Fruit fly (Drosophila melanogaster) ovary, adult (tissue): ENCODE data around the gene slam.

Experiments
- CG17801 ChIP-seq: fragments of 200-800 bp; optimal IDR thresholded peaks from 2 replicates; lab custom pipeline; 2019; ENCODE audit warnings: missing biosample characterization, mild to moderate bottlenecking, missing genetic modification characterization, moderate library complexity; ENCODE audit not compliant: partially characterized antibody

Gene slam

DNA sequence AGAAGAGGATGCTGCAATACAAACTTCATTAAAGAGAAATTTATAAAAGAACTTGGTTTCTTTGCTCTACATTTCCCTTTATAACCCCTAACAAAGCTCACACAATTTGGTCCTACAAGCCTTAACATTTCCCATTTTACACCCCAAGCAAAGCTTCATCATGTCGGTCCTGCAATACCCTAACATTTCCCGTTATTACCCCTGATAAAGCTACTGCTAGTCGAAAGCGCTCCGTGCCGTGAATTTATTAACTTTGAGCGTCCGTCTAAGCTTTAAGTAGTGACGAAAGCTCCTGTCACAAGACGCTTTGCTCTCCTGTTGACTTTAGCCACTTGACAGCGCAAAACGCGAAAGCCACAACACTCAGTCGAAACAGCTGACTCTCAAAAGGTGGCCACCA is 39.8 kb downstream of the slam start, which contains the start of gene CG13982:
Gene CG13982, plus strand, starts transcription at position 363 of the 400 bp plus-strand sequence.
- TF ChIP-seq CG17801 (GFP tag; lab: Kevin White, UChicago): no peak

DNA sequence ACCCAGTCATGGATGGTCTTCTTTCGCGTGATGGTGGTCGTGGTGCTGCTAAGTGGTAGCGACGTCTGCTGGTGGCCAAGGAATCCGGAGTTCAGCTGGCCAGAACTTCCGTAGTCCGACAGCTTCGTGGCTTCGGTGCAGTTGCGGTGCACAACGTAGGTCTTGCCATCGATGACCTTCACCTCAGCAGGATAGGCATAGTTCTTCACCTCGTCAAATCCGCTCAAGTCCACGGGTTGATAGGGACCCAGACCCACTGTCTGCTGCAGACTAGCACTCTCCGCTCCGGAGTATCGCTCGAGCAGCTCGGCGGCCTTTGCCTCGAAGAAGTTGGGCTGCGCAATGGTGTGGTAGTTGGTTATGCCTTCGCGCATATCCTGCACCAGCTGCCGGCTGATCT is 49.3 kb downstream of the slam start:
- TF ChIP-seq CG17801 (GFP tag; lab: Kevin White, UChicago): no peak

DNA sequence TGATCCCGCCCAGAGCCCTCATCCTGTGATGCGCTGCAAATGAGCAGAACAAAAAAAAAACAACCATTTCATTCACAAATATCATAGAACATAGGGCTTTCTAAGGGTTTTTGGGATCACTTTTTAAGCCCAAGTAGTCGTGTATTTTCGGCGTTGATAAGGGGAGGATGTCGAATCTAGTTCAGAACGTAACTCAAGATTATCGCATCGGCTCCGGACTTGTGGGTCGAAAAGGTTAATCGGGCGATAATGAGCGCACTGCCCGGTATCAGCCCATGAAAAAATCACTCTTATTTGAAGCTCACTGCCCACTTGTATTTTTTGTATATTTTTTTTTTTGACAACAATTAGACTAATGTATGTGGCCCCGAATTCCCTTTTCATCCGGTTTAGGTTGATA is 50.3 kb downstream of the slam start:
- no peak for TF ChIP-seq CG17801 (GFP tag; lab: Kevin White, UChicago)

DNA sequence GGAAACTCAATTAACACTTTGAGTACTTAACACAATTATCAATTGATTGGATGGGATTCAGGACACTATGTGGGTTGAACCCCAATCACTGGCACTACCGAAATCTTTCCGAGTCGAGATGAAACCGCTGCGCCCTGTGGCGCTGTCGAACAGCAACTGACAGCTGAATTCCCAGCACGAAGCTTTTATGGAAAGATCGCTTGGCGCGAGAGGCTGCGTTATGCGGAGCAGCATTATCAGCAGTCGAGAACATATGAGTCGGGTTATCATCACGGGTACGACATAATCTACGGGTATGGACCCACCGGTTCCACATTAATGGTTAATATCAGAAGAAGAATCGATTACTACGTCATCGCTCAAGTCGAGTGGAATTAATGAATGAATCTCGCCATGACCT is 51.0 kb downstream of the slam start, which contains the start of gene Tig:
Gene Tig, minus strand, starts transcription at position 163 of the 400 bp plus-strand sequence.
- TF ChIP-seq CG17801 (GFP tag; lab: Kevin White, UChicago): no peak

DNA sequence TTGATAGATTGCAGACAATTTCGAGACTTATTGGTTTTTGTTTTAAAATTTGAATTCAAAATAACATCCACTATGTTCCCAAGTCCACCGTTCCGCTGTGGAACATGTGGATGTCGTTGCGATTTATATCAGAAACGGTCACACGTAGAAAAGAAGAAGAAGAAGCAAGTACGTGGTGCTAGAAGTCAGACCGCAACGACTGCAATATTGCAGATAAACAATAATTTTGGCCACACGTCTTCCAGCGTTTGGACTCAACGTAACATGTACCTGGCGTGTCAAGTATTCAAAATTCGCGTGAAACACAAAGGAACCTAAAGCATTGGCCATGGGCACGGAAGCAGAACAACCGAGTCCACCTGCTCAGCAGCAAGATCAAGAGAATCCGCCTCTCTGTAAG is 52.0 kb downstream of the slam start, which contains the start of gene Fic:
Gene Fic, plus strand, starts transcription at position 139 of the 400 bp plus-strand sequence.
- TF ChIP-seq CG17801 (GFP tag; lab: Kevin White, UChicago): peak; percentile 36

DNA sequence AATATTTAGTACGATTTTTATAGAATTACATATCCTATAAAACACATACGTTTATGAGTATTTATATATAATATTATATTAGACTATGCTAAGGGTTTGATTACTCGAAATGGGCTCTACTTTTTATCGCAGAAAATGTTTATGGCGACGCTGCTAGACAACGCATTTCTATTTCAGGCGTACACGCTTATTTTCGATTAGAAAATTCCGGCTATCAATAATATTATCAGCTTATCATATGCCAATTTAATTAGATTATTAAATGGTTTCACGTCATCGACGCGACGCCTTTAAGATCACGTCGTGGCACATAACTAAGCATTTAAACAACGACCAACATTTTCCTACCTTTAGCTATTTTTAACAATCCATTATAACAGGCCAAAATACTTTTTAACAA is 54.1 kb downstream of the slam start:
- no peak for TF ChIP-seq CG17801 (GFP tag; lab: Kevin White, UChicago)
